Worm (Caenorhabditis elegans): ENCODE data around the gene ubc-8.

The ubc-8 gene

ce11 chrIV:2670664-2671063 lies 36.4 kb downstream of the ubc-8 start (continued):
- no peak for TF ChIP-seq pros-1 (tag; optimal IDR thresholded peaks at IDR 0.05)

ce11 chrIV:2666586-2667100 lies 40.4 kb downstream of the ubc-8 start, which contains the start of gene Y69A2AR.1:
TSS of gene Y69A2AR.1 (plus strand) at chrIV:2667050.
- TF ChIP-seq ceh-24 (tag; optimal IDR thresholded peaks at IDR 0.05) (no peak), ceh-2 (tag; optimal IDR thresholded peaks at IDR 0.05) (no peak), K02D7.2 (tag; optimal IDR thresholded peaks at IDR 0.05) (no peak), nhr-232 (tag; optimal IDR thresholded peaks at IDR 0.05) (no peak), sdc-2 (tag; optimal IDR thresholded peaks at IDR 0.05) (no peak), npax-4 (tag; optimal IDR thresholded peaks at IDR 0.05) (no peak), ref-2 (tag; optimal IDR thresholded peaks at IDR 0.05) (no peak), nhr-11 (tag; optimal IDR thresholded peaks at IDR 0.05) (no peak), lim-6 (tag; optimal IDR thresholded peaks at IDR 0.05) (no peak)

ce11 chrIV:2666127-2666526 lies 40.9 kb downstream of the ubc-8 start:
- TF ChIP-seq madf-2 (tag; optimal IDR thresholded peaks at IDR 0.05): no peak
- no peak for TF ChIP-seq nhr-11 (tag; optimal IDR thresholded peaks at IDR 0.05)
- TF ChIP-seq ahr-1 (tag; optimal IDR thresholded peaks at IDR 0.05): no peak
- no peak for TF ChIP-seq ttx-3 (tag; optimal IDR thresholded peaks at IDR 0.05)
- TF ChIP-seq tbx-7 (tag; optimal IDR thresholded peaks at IDR 0.05): no peak
- no peak for TF ChIP-seq ceh-14 (tag; optimal IDR thresholded peaks at IDR 0.05)
- no peak for TF ChIP-seq ceh-48 (tag; optimal IDR thresholded peaks at IDR 0.05)

ce11 chrIV:2665388-2665978 lies 41.6 kb downstream of the ubc-8 start:
- TF ChIP-seq lim-6 (tag; optimal IDR thresholded peaks at IDR 0.05) (no peak), unc-3 (GFP tag; conservative IDR thresholded peaks at IDR 0.05) (no peak), unc-3 (tag; optimal IDR thresholded peaks at IDR 0.05) (no peak), sdc-2 (tag; optimal IDR thresholded peaks at IDR 0.05) (no peak), C08G9.2 (tag; optimal IDR thresholded peaks at IDR 0.05) (no peak), ceh-34 (tag; optimal IDR thresholded peaks at IDR 0.05) (peak; percentile 27), hlh-8 (tag; optimal IDR thresholded peaks at IDR 0.05) (peak; percentile 12), ref-2 (tag; optimal IDR thresholded peaks at IDR 0.05) (peak; percentile 14), ceh-30 (tag; optimal IDR thresholded peaks at IDR 0.05) (peak; percentile 14), rnt-1 (tag; optimal IDR thresholded peaks at IDR 0.05) (peak; percentile 63), ceh-18 (tag; optimal IDR thresholded peaks at IDR 0.05) (peak; percentile 64), unc-55 (GFP tag; optimal IDR thresholded peaks at IDR 0.05) (peak; percentile 32), mec-3 (tag; optimal IDR thresholded peaks at IDR 0.05; ENCODE audit: borderline replicate concordance) (no peak), elt-4 (tag; optimal IDR thresholded peaks at IDR 0.05) (no peak), pat-9 (tag; optimal IDR thresholded peaks at IDR 0.05) (peak; percentile 13)

- TF ChIP-seq unc-86 (tag; optimal IDR thresholded peaks at IDR 0.05) (no peak), ttx-3 (tag; optimal IDR thresholded peaks at IDR 0.05) (no peak), ceh-2 (tag; optimal IDR thresholded peaks at IDR 0.05) (no peak)
These were observed 42.2 kb downstream of the ubc-8 start for ce11 chrIV:2664901-2665201.

- TF ChIP-seq lin-11 (tag; optimal IDR thresholded peaks at IDR 0.05) (no peak), hlh-6 (tag; optimal IDR thresholded peaks at IDR 0.05) (no peak), gmeb-2 (tag; optimal IDR thresholded peaks at IDR 0.05) (no peak), ceh-2 (tag; optimal IDR thresholded peaks at IDR 0.05) (no peak), dve-1 (tag; optimal IDR thresholded peaks at IDR 0.05) (no peak), nfya-1 (tag; optimal IDR thresholded peaks at IDR 0.05) (peak; percentile 3)
These were observed 42.8 kb downstream of the ubc-8 start, which contains the start of gene Y69A2AR.31 for ce11 chrIV:2663953-2664900. TSS of gene Y69A2AR.31 (minus strand) at chrIV:2664003.
